Fruit fly (Drosophila melanogaster): ENCODE results near the gene tal-2A.

The tal-2A gene

DNA sequence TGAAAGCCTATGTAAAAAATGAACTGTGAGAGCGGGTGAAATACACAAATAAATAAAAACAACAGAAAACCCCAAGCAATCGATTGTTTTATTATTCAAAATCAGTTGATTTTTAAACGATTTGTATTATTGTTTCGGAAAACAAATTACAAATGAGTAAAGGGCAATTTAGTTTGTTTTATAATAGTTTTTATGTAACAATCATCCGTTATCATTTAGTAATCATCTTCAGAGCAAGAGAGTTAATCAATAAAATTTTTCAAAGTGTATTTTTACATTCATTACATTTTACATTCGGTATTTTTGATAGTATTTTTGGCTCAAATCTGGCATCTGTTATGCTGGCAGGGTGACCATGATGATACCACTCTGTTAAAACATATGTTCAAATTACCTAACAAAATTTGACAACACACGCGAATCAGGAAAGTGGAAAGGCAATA lies 33.6 kb upstream of the tal-2A start, which contains the start of the genes CG42375 and CG9288 (continued):
- TF ChIP-seq BtbVII (GFP tag; optimal IDR thresholded peaks at IDR 0.05) (peak; percentile 61), CG7556 (GFP tag; optimal IDR thresholded peaks at IDR 0.05) (peak; percentile 66), esg (GFP tag; conservative IDR thresholded peaks at IDR 0.05) (no peak), NK7.1 (GFP tag; optimal IDR thresholded peaks at IDR 0.05) (peak; percentile 59), al (GFP tag; IDR thresholded peaks at IDR 0.05) (0 out of 2 replicates have a peak, but pooled peaks have one; percentile 35), Oaz (GFP tag; IDR thresholded peaks at IDR 0.05) (no peak), ap (GFP tag; IDR thresholded peaks at IDR 0.05) (no peak), Pdp1 (GFP tag; optimal IDR thresholded peaks at IDR 0.05) (peak; percentile 47 to 97), chm (GFP tag; IDR thresholded peaks at IDR 0.05) (0 out of 2 replicates have a peak, but pooled peaks have one; percentile 35), CG7786 (GFP tag; optimal IDR thresholded peaks at IDR 0.05) (no peak), br (optimal IDR thresholded peaks at IDR 0.05) (no peak), pho (GFP tag; optimal IDR thresholded peaks at IDR 0.05) (no peak), lmd (GFP tag; IDR thresholded peaks at IDR 0.05) (peak; percentile 78), sens-2 (GFP tag; IDR thresholded peaks at IDR 0.05) (no peak), Ravus (GFP tag; IDR thresholded peaks at IDR 0.05) (no peak), ERR (GFP tag; optimal IDR thresholded peaks at IDR 0.05) (no peak), fd64A (GFP tag; optimal IDR thresholded peaks at IDR 0.05) (no peak), CG2712 (tag; optimal IDR thresholded peaks at IDR 0.05) (peak; percentile 80), pros (GFP tag; optimal IDR thresholded peaks at IDR 0.05) (no peak), Neu2 (GFP tag; optimal IDR thresholded peaks at IDR 0.05; ENCODE audit: borderline replicate concordance) (peak; percentile 2), TFAM (GFP tag; optimal IDR thresholded peaks at IDR 0.05) (no peak), Med (GFP tag) (peak; percentile 92), Kr (GFP tag; optimal IDR thresholded peaks at IDR 0.05) (no peak), slp2 (GFP tag; optimal IDR thresholded peaks at IDR 0.05) (no peak), CG10431 (GFP tag; optimal IDR thresholded peaks at IDR 0.05) (no peak), croc (GFP tag; conservative IDR thresholded peaks at IDR 0.05) (peak; percentile 74), nmo (GFP tag; optimal IDR thresholded peaks at IDR 0.05) (peak; percentile 33), Blimp-1 (GFP tag; optimal IDR thresholded peaks at IDR 0.05) (peak; percentile 77), CG2202 (tag; optimal IDR thresholded peaks at IDR 0.05) (no peak), E2f1 (GFP tag; IDR thresholded peaks at IDR 0.05) (peak; percentile 84), chif (GFP tag; optimal IDR thresholded peaks at IDR 0.05) (peak in 1 of 2 experiments; percentile 58), CG4730 (GFP tag; IDR thresholded peaks at IDR 0.05) (no peak), CHES-1-like (GFP tag; optimal IDR thresholded peaks at IDR 0.05) (no peak), exex (tag; optimal IDR thresholded peaks at IDR 0.05) (peak; percentile 0), org-1 (GFP tag; optimal IDR thresholded peaks at IDR 0.05) (no peak), aop (GFP tag; IDR thresholded peaks at IDR 0.05) (no peak), p53 (GFP tag; optimal IDR thresholded peaks at IDR 0.05) (no peak), sob (GFP tag; IDR thresholded peaks at IDR 0.05) (peak; percentile 58), Oli (tag; optimal IDR thresholded peaks at IDR 0.05) (no peak), CG12236 (GFP tag; optimal IDR thresholded peaks at IDR 0.05) (no peak), Abd-B (GFP tag; optimal IDR thresholded peaks at IDR 0.05) (no peak), caup (GFP tag; optimal IDR thresholded peaks at IDR 0.05; ENCODE audit: severe bottlenecking) (peak; percentile 39), sug (tag; optimal IDR thresholded peaks at IDR 0.05) (no peak), CG13123 (GFP tag; optimal IDR thresholded peaks at IDR 0.05) (no peak), CG14014 (GFP tag; IDR thresholded peaks at IDR 0.05) (no peak), CG17829 (tag; optimal IDR thresholded peaks at IDR 0.05) (peak; percentile 62), pfk (GFP tag; optimal IDR thresholded peaks at IDR 0.05) (no peak), CG4854 (GFP tag; optimal IDR thresholded peaks at IDR 0.05) (peak; percentile 66), CG14667 (GFP tag; IDR thresholded peaks at IDR 0.05) (no peak), twi (tag; optimal IDR thresholded peaks at IDR 0.05) (no peak), Ada2b (GFP tag; IDR thresholded peaks at IDR 0.05) (peak; percentile 74), tgo (GFP tag; IDR thresholded peaks at IDR 0.05) (peak; percentile 75)

Measured in whole organism, embryonic.